Worm (Caenorhabditis elegans) whole organism, L4 larva: ENCODE results near the gene srj-55.
A peak's percentile ranks its signal among the peaks of the same experiment; 100 is the strongest.

Source experiments
- F10B5.3 ChIP-seq: sonication (generic microtip); optimal IDR thresholded peaks from 2 replicates; lab custom pipeline; 2016; ENCODE audit warnings: mild to moderate bottlenecking, missing genetic modification characterization, missing compliant biosample characterization
- F37D6.2 ChIP-seq: sonication (generic microtip); optimal IDR thresholded peaks from 2 replicates; lab custom pipeline; 2016; ENCODE audit warnings: mild to moderate bottlenecking, missing genetic modification characterization, missing compliant biosample characterization
- T20F7.1 ChIP-seq: fragments of 200-800 bp; sonication (Bioruptor generic); optimal IDR thresholded peaks from 2 replicates; lab custom pipeline; 2018; ENCODE audit warnings: mild to moderate bottlenecking, missing genetic modification characterization, missing compliant biosample characterization
- Y48G9A.11 ChIP-seq: fragments of 200-800 bp; sonication (Bioruptor generic); IDR thresholded peaks from 2 replicates; pipeline ENCODE4 v1.3.6; 2022; ENCODE audit warnings: missing genetic modification reagents, missing genetic modification characterization, missing compliant biosample characterization
- Y5F2A.4 ChIP-seq: fragments of 200-800 bp; sonication (Bioruptor generic); optimal IDR thresholded peaks from 2 replicates; lab custom pipeline; 2018; ENCODE audit warnings: mild to moderate bottlenecking, missing genetic modification characterization, missing compliant biosample characterization
- ZK337.2 ChIP-seq: fragments of 200-800 bp; sonication (Bioruptor generic); IDR thresholded peaks from 2 replicates; pipeline ENCODE4 v1.3.6; 2022; ENCODE audit warnings: missing genetic modification reagents, missing genetic modification characterization, missing compliant biosample characterization
- aha-1 ChIP-seq: fragments of 150-350 bp; peaks from one replicate; lab custom pipeline; 2014; ENCODE audit warnings: missing biosample characterization, missing genetic modification characterization
- arid-1 ChIP-seq: fragments of 200-800 bp; sonication (Bioruptor generic); conservative IDR thresholded peaks from 2 replicates; pipeline ENCODE4 v1.3.6; 2022; ENCODE audit warnings: missing genetic modification reagents, missing genetic modification characterization, missing compliant biosample characterization
- ceh-32 ChIP-seq: sonication (generic microtip); optimal IDR thresholded peaks from 2 replicates; lab custom pipeline; 2016; ENCODE audit warnings: mild to moderate bottlenecking, missing genetic modification characterization, missing compliant biosample characterization; ENCODE audit not compliant: poor library complexity
- ctbp-1 ChIP-seq: fragments of 200-800 bp; sonication (Bioruptor generic); IDR thresholded peaks from 2 replicates; pipeline ENCODE4 v1.3.6; 2022; ENCODE audit warnings: missing genetic modification reagents, missing genetic modification characterization, missing compliant biosample characterization
- daf-12 ChIP-seq: fragments of 150-350 bp; optimal IDR thresholded peaks from 2 replicates; lab custom pipeline; 2014; ENCODE audit warnings: missing biosample characterization, missing genetic modification reagents, missing genetic modification characterization
- daf-19 ChIP-seq: fragments of 200-800 bp; sonication (Bioruptor generic); conservative IDR thresholded peaks from 2 replicates; pipeline ENCODE4 v1.3.6; 2022; ENCODE audit warnings: missing genetic modification characterization, missing compliant biosample characterization
- daf-8 ChIP-seq: fragments of 200-800 bp; sonication (Bioruptor generic); IDR thresholded peaks from 2 replicates; pipeline ENCODE4 v1.3.6; 2022; ENCODE audit warnings: missing genetic modification characterization, missing compliant biosample characterization
- duxl-1 ChIP-seq: sonication (generic microtip); optimal IDR thresholded peaks from 2 replicates; lab custom pipeline; 2016; ENCODE audit warnings: mild to moderate bottlenecking, missing genetic modification characterization, moderate library complexity, missing compliant biosample characterization; ENCODE audit not compliant: poor library complexity
- egl-43 ChIP-seq: fragments of 200-800 bp; sonication (Bioruptor generic); IDR thresholded peaks from 2 replicates; pipeline ENCODE4 v1.3.6; 2022; ENCODE audit warnings: missing genetic modification reagents, missing genetic modification characterization, missing compliant biosample characterization
- gei-8 ChIP-seq: fragments of 200-800 bp; sonication (Bioruptor generic); optimal IDR thresholded peaks from 2 replicates; lab custom pipeline; 2018; ENCODE audit warnings: mild to moderate bottlenecking, missing genetic modification characterization, missing compliant biosample characterization
- hlh-11 ChIP-seq: fragments of 200-800 bp; sonication (Bioruptor generic); optimal IDR thresholded peaks from 2 replicates; lab custom pipeline; 2018; ENCODE audit warnings: mild to moderate bottlenecking, missing genetic modification characterization, missing compliant biosample characterization
- hmg-1.1 ChIP-seq: fragments of 200-800 bp; sonication (Bioruptor generic); IDR thresholded peaks from 2 replicates; pipeline ENCODE4 v1.3.6; 2022; ENCODE audit warnings: missing genetic modification reagents, missing genetic modification characterization, missing compliant biosample characterization
- lim-7 ChIP-seq: fragments of 200-800 bp; sonication (Bioruptor generic); IDR thresholded peaks from 2 replicates; pipeline ENCODE4 v1.3.6; 2022; ENCODE audit warnings: missing genetic modification characterization, missing compliant biosample characterization
- lin-29 ChIP-seq: fragments of 200-800 bp; sonication (Bioruptor generic); IDR thresholded peaks from 2 replicates; pipeline ENCODE4 v1.3.6; 2022; ENCODE audit warnings: missing genetic modification reagents, missing genetic modification characterization, missing compliant biosample characterization
- lin-38 ChIP-seq: fragments of 200-800 bp; sonication (Bioruptor generic); IDR thresholded peaks from 2 replicates; pipeline ENCODE4 v1.3.6; 2022; ENCODE audit warnings: missing genetic modification reagents, missing genetic modification characterization, missing compliant biosample characterization
- madf-5 ChIP-seq, 2 experiments: fragments of 200-800 bp; sonication (Bioruptor generic); IDR thresholded peaks; 2 replicates each; pipeline ENCODE4 v1.3.6; 2022; ENCODE audit warnings: missing compliant biosample characterization in 2 of 2, missing genetic modification characterization in 2 of 2
- madf-9 ChIP-seq: fragments of 200-800 bp; sonication (Bioruptor generic); conservative IDR thresholded peaks from 2 replicates; pipeline ENCODE4 v1.3.6; 2022; ENCODE audit warnings: missing genetic modification reagents, missing genetic modification characterization, missing compliant biosample characterization
- mdt-29 ChIP-seq: fragments of 200-800 bp; sonication (Bioruptor generic); IDR thresholded peaks from 2 replicates; pipeline ENCODE4 v1.3.6; 2022; ENCODE audit warnings: missing genetic modification reagents, missing genetic modification characterization, missing compliant biosample characterization
- mxl-2 ChIP-seq: fragments of 200-800 bp; sonication (Bioruptor generic); conservative IDR thresholded peaks from 2 replicates; pipeline ENCODE4 v1.3.6; 2022; ENCODE audit warnings: missing genetic modification reagents, missing genetic modification characterization, missing compliant biosample characterization
- mxl-3 ChIP-seq: fragments of 200-800 bp; sonication (Bioruptor generic); optimal IDR thresholded peaks from 2 replicates; lab custom pipeline; 2018; ENCODE audit warnings: mild to moderate bottlenecking, missing genetic modification characterization, missing compliant biosample characterization
- nhr-111 ChIP-seq: fragments of 200-800 bp; sonication (Bioruptor generic); optimal IDR thresholded peaks from 2 replicates; lab custom pipeline; 2018; ENCODE audit warnings: mild to moderate bottlenecking, missing genetic modification characterization, missing compliant biosample characterization
- nhr-25 ChIP-seq: sonication (generic microtip); optimal IDR thresholded peaks from 2 replicates; lab custom pipeline; 2017; ENCODE audit warnings: missing genetic modification characterization, mild to moderate bottlenecking, missing compliant biosample characterization, antibody characterized with exemption, moderate library complexity, borderline replicate concordance; ENCODE audit not compliant: insufficient read depth
- nhr-28 ChIP-seq: fragments of 150-350 bp; optimal IDR thresholded peaks from 2 replicates; lab custom pipeline; 2014; ENCODE audit warnings: missing biosample characterization, missing genetic modification characterization
- nhr-41 ChIP-seq: fragments of 200-800 bp; sonication (Bioruptor generic); IDR thresholded peaks from 2 replicates; pipeline ENCODE4 v1.3.6; 2022; ENCODE audit warnings: missing genetic modification reagents, missing genetic modification characterization, missing compliant biosample characterization
- pha-4 ChIP-seq, 2 experiments: fragments of 150-350 bp in 1 of 2; fragments of 200-800 bp in 1 of 2; sonication (Bioruptor generic) in 1 of 2; IDR thresholded peaks in 1 of 2; optimal IDR thresholded peaks in 1 of 2; 2 replicates each; pipeline versions ENCODE4 v1.3.6 to Lab custom; 2014 to 2022; ENCODE audit warnings: missing genetic modification characterization in 2 of 2, missing genetic modification reagents in 2 of 2, missing biosample characterization in 1 of 2, missing compliant biosample characterization in 1 of 2
- php-3 ChIP-seq: fragments of 200-800 bp; sonication (Bioruptor generic); IDR thresholded peaks from 2 replicates; pipeline ENCODE4 v1.3.6; 2022; ENCODE audit warnings: missing genetic modification reagents, missing genetic modification characterization, missing compliant biosample characterization
- sdz-12 ChIP-seq: fragments of 200-800 bp; sonication (Bioruptor generic); optimal IDR thresholded peaks from 2 replicates; lab custom pipeline; 2018; ENCODE audit warnings: mild to moderate bottlenecking, missing genetic modification characterization, missing compliant biosample characterization
- skn-1 ChIP-seq: fragments of 150-350 bp; optimal IDR thresholded peaks from 2 replicates; lab custom pipeline; 2014; ENCODE audit warnings: missing biosample characterization, missing genetic modification characterization
- snpc-4 ChIP-seq: fragments of 150-350 bp; optimal IDR thresholded peaks from 2 replicates; lab custom pipeline; 2014; ENCODE audit warnings: missing biosample characterization, missing genetic modification characterization
- spr-1 ChIP-seq: sonication (generic microtip); optimal IDR thresholded peaks from 2 replicates; lab custom pipeline; 2016; ENCODE audit warnings: mild to moderate bottlenecking, missing genetic modification characterization, missing compliant biosample characterization
- spr-3 ChIP-seq: fragments of 200-800 bp; sonication (Bioruptor generic); optimal IDR thresholded peaks from 2 replicates; lab custom pipeline; 2018; ENCODE audit warnings: mild to moderate bottlenecking, missing genetic modification characterization, missing compliant biosample characterization
- unc-130 ChIP-seq: sonication (generic microtip); optimal IDR thresholded peaks from 2 replicates; lab custom pipeline; 2016; ENCODE audit warnings: missing genetic modification reagents, missing genetic modification characterization, missing compliant biosample characterization
- unc-62 ChIP-seq, 3 experiments: fragments of 150-350 bp in 1 of 3; sonication (generic microtip); optimal IDR thresholded peaks in 2 of 3; peaks in 1 of 3; 1 replicate in 1 of 3; 2 replicates in 2 of 3; lab custom pipeline; 2014 to 2017; ENCODE audit warnings: missing biosample characterization in 3 of 3, missing genetic modification characterization in 3 of 3, missing genetic modification reagents in 3 of 3, missing genotype in 1 of 3
- zag-1 ChIP-seq: fragments of 150-350 bp; optimal IDR thresholded peaks from 2 replicates; lab custom pipeline; 2014; ENCODE audit warnings: missing biosample characterization, missing genetic modification characterization
- zip-2 ChIP-seq: fragments of 150-350 bp; optimal IDR thresholded peaks from 2 replicates; lab custom pipeline; 2014; ENCODE audit warnings: missing biosample characterization, missing genetic modification characterization
- ztf-11 ChIP-seq: fragments of 150-350 bp; optimal IDR thresholded peaks from 2 replicates; lab custom pipeline; 2014; ENCODE audit warnings: missing biosample characterization, missing genetic modification characterization

The srj-55 gene

ce11 chrV:2892976-2893375, 35.2 kb upstream of the srj-55 start, which contains the start of gene srh-127:
Gene srh-127, plus strand, starts transcription at chrV:2893276.
- TF ChIP-seq sdz-12: no peak
- no peak for TF ChIP-seq nhr-25 (tag; lab: Kevin White, UChicago)
- no peak for TF ChIP-seq nhr-41 (GFP tag; lab: Robert Waterston, UW)
- TF ChIP-seq egl-43 (GFP tag; lab: Robert Waterston, UW): no peak
- no peak for TF ChIP-seq F37D6.2 (tag; lab: Kevin White, UChicago)
- no peak for TF ChIP-seq hmg-1.1
- no peak for TF ChIP-seq ZK337.2
- no peak for TF ChIP-seq Y48G9A.11
- no peak for TF ChIP-seq lim-7 (GFP tag; lab: Robert Waterston, UW)
- no peak for TF ChIP-seq daf-19
- TF ChIP-seq mxl-3 (GFP tag; lab: Kevin White, UChicago): no peak
- TF ChIP-seq skn-1 (tag; lab: Kevin White, UChicago): no peak
- TF ChIP-seq gei-8: no peak
- TF ChIP-seq ctbp-1: no peak

- no peak for TF ChIP-seq zip-2 (tag; lab: Kevin White, UChicago)
- TF ChIP-seq hlh-11: no peak
- peak; percentile 23 for TF ChIP-seq nhr-28 (tag; lab: Kevin White, UChicago)
Observed at ce11 chrV:2891927-2892326, 34.2 kb upstream of the srj-55 start, which contains the start of gene F37B4.15. Gene F37B4.15, plus strand, starts transcription at chrV:2892227.

ce11 chrV:2888681-2889080, 30.9 kb upstream of the srj-55 start, which contains the start of gene srw-4:
Gene srw-4, minus strand, starts transcription at chrV:2888781.
- TF ChIP-seq duxl-1 (tag; lab: Kevin White, UChicago): no peak
- no peak for TF ChIP-seq unc-62 (GFP tag; optimal IDR thresholded peaks at IDR 0.05 in 1 of 2; lab: Kevin White, UChicago)
- no peak for TF ChIP-seq unc-62 (tag; optimal IDR thresholded peaks at IDR 0.05; lab: Kevin White, UChicago)
- TF ChIP-seq spr-1: no peak
- TF ChIP-seq mxl-2 (GFP tag; lab: Robert Waterston, UW): no peak
- TF ChIP-seq arid-1: no peak
- no peak for TF ChIP-seq ztf-11 (tag; lab: Kevin White, UChicago)
- TF ChIP-seq zag-1 (tag; lab: Kevin White, UChicago): no peak
- no peak for TF ChIP-seq spr-3 (GFP tag; lab: Kevin White, UChicago)
- no peak for TF ChIP-seq mdt-29 (GFP tag; lab: Robert Waterston, UW)
- no peak for TF ChIP-seq lin-38 (GFP tag; lab: Robert Waterston, UW)

- TF ChIP-seq aha-1 (tag; lab: Kevin White, UChicago): peak; percentile 93
- TF ChIP-seq Y5F2A.4: no peak
Observed at ce11 chrV:2888265-2888664, 30.5 kb upstream of the srj-55 start.

- TF ChIP-seq spr-3 (GFP tag; lab: Kevin White, UChicago): no peak
- no peak for TF ChIP-seq lin-29 (GFP tag; lab: Robert Waterston, UW)
- no peak for TF ChIP-seq Y48G9A.11
- TF ChIP-seq lim-7 (GFP tag; lab: Robert Waterston, UW): no peak
- no peak for TF ChIP-seq unc-130 (GFP tag; lab: Kevin White, UChicago)
- no peak for TF ChIP-seq F10B5.3 (tag; lab: Kevin White, UChicago)
- TF ChIP-seq madf-5 (GFP tag; IDR thresholded peaks at IDR 0.05; lab: Robert Waterston, UW): no peak
- TF ChIP-seq ztf-11 (tag; lab: Kevin White, UChicago): no peak
- no peak for TF ChIP-seq snpc-4 (tag; lab: Kevin White, UChicago)
- no peak for TF ChIP-seq T20F7.1
- no peak for TF ChIP-seq daf-8 (GFP tag; lab: Robert Waterston, UW)
- no peak for TF ChIP-seq nhr-111 (GFP tag; lab: Kevin White, UChicago)
- no peak for TF ChIP-seq daf-12 (tag; lab: Kevin White, UChicago)
- TF ChIP-seq nhr-25 (tag; lab: Kevin White, UChicago): no peak
- TF ChIP-seq pha-4 (GFP tag; IDR thresholded peaks at IDR 0.05; lab: Robert Waterston, UW): no peak
- no peak for TF ChIP-seq pha-4 (tag; optimal IDR thresholded peaks at IDR 0.05; lab: Kevin White, UChicago)
- no peak for TF ChIP-seq skn-1 (tag; lab: Kevin White, UChicago)
- TF ChIP-seq ceh-32 (tag; lab: Kevin White, UChicago): no peak
- no peak for TF ChIP-seq madf-9 (GFP tag; lab: Robert Waterston, UW)
- TF ChIP-seq php-3 (GFP tag; lab: Robert Waterston, UW): no peak
Observed at ce11 chrV:2884411-2884810, 26.7 kb upstream of the srj-55 start, which contains the start of gene sre-24. Gene sre-24, plus strand, starts transcription at chrV:2884711.
